Fruit fly (Drosophila melanogaster) S2 (cell line): ENCODE measurements around the gene CG34280.

Experiments used
- CG8478 ChIP-seq: fragments of >200 bp; optimal IDR thresholded peaks from 2 replicates; lab custom pipeline; 2018
- CTCF ChIP-seq, 2 experiments: fragments of >200 bp; optimal IDR thresholded peaks; 2 replicates each; lab custom pipeline; 2018

DNA sequence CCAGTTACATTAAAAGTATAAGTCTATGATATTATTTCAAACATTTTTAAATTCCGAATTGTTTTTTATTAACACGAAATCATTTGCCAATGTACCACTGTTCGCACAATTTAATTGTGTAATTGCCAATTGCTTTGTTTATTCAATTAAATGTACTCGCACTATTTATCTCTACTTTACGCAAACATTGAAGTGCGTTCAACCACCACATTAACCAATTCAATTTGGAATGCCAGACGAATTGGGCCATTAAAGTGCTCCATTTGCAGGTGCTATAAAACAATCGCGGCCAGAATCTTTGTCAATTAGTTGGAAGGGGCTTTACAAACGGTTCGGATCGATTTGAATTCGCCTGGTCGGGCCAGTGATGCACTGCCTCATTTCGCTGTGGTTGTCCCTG lies 7.3 kb upstream of the CG34280 start, which contains the start of gene CG5863:
- TF ChIP-seq CG8478 (lab: Kevin White, UChicago): no peak
- TF ChIP-seq CTCF (optimal IDR thresholded peaks at IDR 0.05; lab: Kevin White, UChicago): no peak
